Worm (Caenorhabditis elegans): ENCODE data around the gene T27D12.6.

ce11 chrII:11852191-11852901 is 17.0 kb downstream of the T27D12.6 start:
- TF ChIP-seq F13H6.1 (tag; optimal IDR thresholded peaks at IDR 0.05) = no peak
- no peak for TF ChIP-seq pat-9 (tag; optimal IDR thresholded peaks at IDR 0.05)
- TF ChIP-seq ama-1 (optimal IDR thresholded peaks at IDR 0.05) = no peak

Measured in whole organism, late embryonic.